Worm (Caenorhabditis elegans): ENCODE measurements around the gene F26F4.8.

DNA sequence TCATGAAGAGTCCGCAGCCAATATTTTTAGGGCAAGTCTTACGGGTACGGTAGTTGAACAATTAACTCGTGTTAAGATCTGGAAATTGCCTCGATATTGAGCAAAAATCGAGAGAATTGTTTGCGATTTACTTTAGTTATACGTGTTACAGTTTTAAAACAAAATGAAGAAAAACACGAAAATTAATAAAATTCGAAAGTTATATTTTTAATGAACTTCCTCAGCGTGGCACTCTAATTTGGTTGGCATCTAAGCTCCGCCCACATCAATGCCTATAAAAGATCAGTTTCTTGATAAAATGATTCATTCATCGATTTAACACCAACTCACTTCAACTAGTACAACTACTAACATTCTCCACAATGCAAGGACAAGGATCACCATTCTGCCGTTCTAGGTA, 34.8 kb downstream of the F26F4.8 start, which contains the start of gene gipc-1:
- no peak for TF ChIP-seq snpc-4 (tag; optimal IDR thresholded peaks at IDR 0.05)
- TF ChIP-seq lin-38 (GFP tag; IDR thresholded peaks at IDR 0.05): no peak
- TF ChIP-seq pha-4 (GFP tag; IDR thresholded peaks at IDR 0.05): no peak
- no peak for TF ChIP-seq pha-4 (tag; optimal IDR thresholded peaks at IDR 0.05)
- TF ChIP-seq php-3 (GFP tag; IDR thresholded peaks at IDR 0.05): no peak
- TF ChIP-seq ceh-20 (GFP tag; IDR thresholded peaks at IDR 0.05): no peak
